Fruit fly (Drosophila melanogaster): Measurements from ENCODE around the gene Nnf1b.

Gene Nnf1b

dm6 chr2L:810277-810676 lies at the start of gene Nnf1b:
Gene Nnf1b (plus strand): TSS chr2L:810577.
- TF ChIP-seq vvl (GFP tag; IDR thresholded peaks at IDR 0.05) (peak; percentile 38; the same call in 1 of the 2 replicates), gfzf (GFP tag; optimal IDR thresholded peaks at IDR 0.05) (peak; percentile 49), Dp (GFP tag; optimal IDR thresholded peaks at IDR 0.05) (peak; percentile 22), pzg (GFP tag; optimal IDR thresholded peaks at IDR 0.05) (peak; percentile 19), CG6254 (GFP tag; optimal IDR thresholded peaks at IDR 0.05) (no peak), dm (GFP tag; optimal IDR thresholded peaks at IDR 0.05) (no peak), grn (GFP tag; optimal IDR thresholded peaks at IDR 0.05) (peak; percentile 28), Dbx (GFP tag; IDR thresholded peaks at IDR 0.05) (no peak), wek (GFP tag; optimal IDR thresholded peaks at IDR 0.05) (peak; percentile 86), CG1832 (GFP tag; optimal IDR thresholded peaks at IDR 0.05) (no peak), Bgb (GFP tag; IDR thresholded peaks at IDR 0.05; ENCODE audit: partially characterized antibody) (no peak), stwl (tag; optimal IDR thresholded peaks at IDR 0.05) (peak; percentile 35), Med (GFP tag) (peak; percentile 35), CG34376 (GFP tag; optimal IDR thresholded peaks at IDR 0.05) (no peak), insv (GFP tag; optimal IDR thresholded peaks at IDR 0.05) (no peak), sim (GFP tag; IDR thresholded peaks at IDR 0.05) (no peak), CG5953 (GFP tag; IDR thresholded peaks at IDR 0.05) (no peak), CG10267 (tag; optimal IDR thresholded peaks at IDR 0.05) (peak; percentile 4), CG14710 (tag; optimal IDR thresholded peaks at IDR 0.05) (peak; percentile 9), CG1603 (tag; optimal IDR thresholded peaks at IDR 0.05) (peak; percentile 7), CG15514 (GFP tag; optimal IDR thresholded peaks at IDR 0.05) (no peak)

dm6 chr2L:773247-773646 lies 37.1 kb upstream of the Nnf1b start, which contains the start of gene CG12506:
Gene CG12506 (plus strand): TSS chr2L:773547.
- TF ChIP-seq Dip3 (GFP tag; optimal IDR thresholded peaks at IDR 0.05), result no peak
- TF ChIP-seq Dref (GFP tag; IDR thresholded peaks at IDR 0.05), result 0 out of 2 replicates have a peak, but pooled peaks have one; percentile 5

- TF ChIP-seq CG13775 (GFP tag; optimal IDR thresholded peaks at IDR 0.05) (no peak), trh (GFP tag; optimal IDR thresholded peaks at IDR 0.05) (no peak)
These were observed 34.1 kb upstream of the Nnf1b start, which contains the start of gene CG13946 for dm6 chr2L:776236-776635. Gene CG13946 (plus strand): TSS chr2L:776536.

dm6 chr2L:779123-779584 lies 31.2 kb upstream of the Nnf1b start, which contains the start of gene CG13947:
Gene CG13947 (plus strand): TSS chr2L:779173.
- TF ChIP-seq HHEX (GFP tag; optimal IDR thresholded peaks at IDR 0.05), result no peak
- no peak for TF ChIP-seq CG10274 (GFP tag; optimal IDR thresholded peaks at IDR 0.05)
- TF ChIP-seq Hr39 (optimal IDR thresholded peaks at IDR 0.05), result peak; percentile 96
- peak; percentile 11; the same call in 1 of the 3 replicates for TF ChIP-seq CG11560 (tag; IDR thresholded peaks at IDR 0.05)

- TF ChIP-seq Bgb (GFP tag; IDR thresholded peaks at IDR 0.05; ENCODE audit: partially characterized antibody) (no peak), corto (GFP tag; optimal IDR thresholded peaks at IDR 0.05) (no peak), Taf1 (GFP tag; IDR thresholded peaks at IDR 0.05) (no peak), CG8359 (GFP tag; optimal IDR thresholded peaks at IDR 0.05; ENCODE audit: borderline replicate concordance) (no peak), CG13123 (GFP tag; optimal IDR thresholded peaks at IDR 0.05) (no peak), crp (GFP tag; optimal IDR thresholded peaks at IDR 0.05) (no peak), ind (GFP tag; optimal IDR thresholded peaks at IDR 0.05) (no peak), CG10979 (tag; optimal IDR thresholded peaks at IDR 0.05) (no peak)
These were observed 30.2 kb upstream of the Nnf1b start, which contains the start of gene Gr21a for dm6 chr2L:780182-780581. Gene Gr21a (plus strand): TSS chr2L:780482.

All from whole organism, embryonic.